Worm (Caenorhabditis elegans) whole organism, midembryonic: ENCODE results near the gene tctn-1.

Experiments used
- T22C8.4 ChIP-seq: fragments of 200-800 bp; sonication (Bioruptor generic); IDR thresholded peaks from 2 replicates; pipeline ENCODE4 v1.3.6; 2022; ENCODE audit warnings: missing genetic modification characterization, missing compliant biosample characterization
- cog-1 ChIP-seq: sonication (generic microtip); optimal IDR thresholded peaks from 2 replicates; lab custom pipeline; 2016; ENCODE audit warnings: missing genetic modification characterization, missing compliant biosample characterization
- flt-1 ChIP-seq: fragments of 200-800 bp; sonication (Bioruptor generic); IDR thresholded peaks from 2 replicates; pipeline ENCODE4 v1.3.6; 2022; ENCODE audit warnings: missing genetic modification characterization, missing compliant biosample characterization
- klf-2 ChIP-seq: fragments of 200-800 bp; sonication (Bioruptor generic); conservative IDR thresholded peaks from 2 replicates; pipeline ENCODE4 v1.3.6; 2022; ENCODE audit warnings: missing genetic modification reagents, missing genetic modification characterization, missing compliant biosample characterization
- med-1 ChIP-seq: sonication (generic microtip); optimal IDR thresholded peaks from 2 replicates; lab custom pipeline; 2017; ENCODE audit warnings: missing genetic modification characterization, mild to moderate bottlenecking, missing compliant biosample characterization, antibody characterized with exemption, missing genetic modification reagents; ENCODE audit not compliant: insufficient read depth
- ref-1 ChIP-seq: fragments of 200-800 bp; sonication (Bioruptor generic); conservative IDR thresholded peaks from 2 replicates; pipeline ENCODE4 v1.3.6; 2022; ENCODE audit warnings: missing genetic modification reagents, missing genetic modification characterization, missing compliant biosample characterization
- tab-1 ChIP-seq: fragments of 200-800 bp; sonication (Bioruptor generic); IDR thresholded peaks from 2 replicates; pipeline ENCODE4 v1.3.6; 2022; ENCODE audit warnings: missing genetic modification characterization, missing compliant biosample characterization
- ztf-23 ChIP-seq: fragments of 200-800 bp; sonication (Bioruptor generic); IDR thresholded peaks from 2 replicates; pipeline ENCODE4 v1.3.6; 2022; ENCODE audit warnings: missing genetic modification reagents, missing genetic modification characterization, missing compliant biosample characterization
- ztf-29 ChIP-seq: fragments of 200-800 bp; sonication (Bioruptor generic); IDR thresholded peaks from 2 replicates; pipeline ENCODE4 v1.3.6; 2022; ENCODE audit warnings: missing genetic modification reagents, missing genetic modification characterization, missing compliant biosample characterization

The tctn-1 gene

DNA sequence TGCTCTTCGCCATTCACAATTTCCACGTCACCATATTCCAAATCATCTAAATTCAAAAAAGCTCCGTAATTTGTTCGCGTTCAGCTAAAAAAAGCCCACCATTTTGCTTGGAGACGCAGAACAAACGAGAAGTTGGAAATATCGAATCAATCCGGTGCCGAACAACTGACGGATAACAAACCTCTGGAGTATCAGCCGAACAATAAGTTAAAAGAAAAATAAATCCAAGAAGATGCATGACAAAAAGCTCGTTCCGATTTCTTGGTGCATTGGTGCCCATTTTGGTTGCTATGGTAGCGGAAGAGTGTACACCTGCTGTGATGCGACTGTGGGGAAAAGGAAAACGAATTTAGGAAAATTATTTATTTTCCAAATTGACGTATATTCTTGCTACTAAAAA, at the start of gene tctn-1:
TSS of gene tctn-1 (minus strand) at position 280 of the 400 bp plus-strand sequence.
- TF ChIP-seq cog-1 (tag; lab: Kevin White, UChicago), result no peak
- TF ChIP-seq T22C8.4 (GFP tag; lab: Robert Waterston, UW), result no peak
- TF ChIP-seq ref-1 (GFP tag; lab: Robert Waterston, UW), result no peak
- no peak for TF ChIP-seq tab-1
- TF ChIP-seq flt-1 (GFP tag; lab: Robert Waterston, UW), result no peak
- TF ChIP-seq ztf-23 (GFP tag; lab: Robert Waterston, UW), result no peak
- no peak for TF ChIP-seq klf-2 (GFP tag; lab: Robert Waterston, UW)
- TF ChIP-seq ztf-29, result no peak
- no peak for TF ChIP-seq med-1

DNA sequence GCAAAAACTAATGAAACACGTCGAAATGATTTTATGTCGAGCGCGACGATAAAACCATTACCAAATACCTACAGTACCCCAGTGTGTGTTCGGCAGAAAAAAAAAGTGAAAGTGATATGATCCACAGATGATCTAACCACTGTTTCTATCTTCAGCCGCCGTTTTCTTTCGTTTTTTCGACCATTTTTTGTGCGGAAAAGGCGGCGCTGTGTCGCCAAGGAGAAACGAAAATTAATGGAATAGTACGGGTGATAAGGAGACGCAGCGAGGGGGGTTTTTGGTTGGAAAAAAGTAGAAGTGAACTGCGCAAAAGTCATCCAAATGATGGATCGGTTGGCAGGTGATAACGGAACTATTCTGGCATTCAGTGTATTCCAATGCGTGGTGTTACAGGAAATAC, 47.5 kb upstream of the tctn-1 start:
- no peak for TF ChIP-seq med-1
- no peak for TF ChIP-seq ztf-29
- TF ChIP-seq tab-1, result no peak
- no peak for TF ChIP-seq klf-2 (GFP tag; lab: Robert Waterston, UW)
- no peak for TF ChIP-seq ztf-23 (GFP tag; lab: Robert Waterston, UW)
- TF ChIP-seq ref-1 (GFP tag; lab: Robert Waterston, UW), result no peak
- no peak for TF ChIP-seq flt-1 (GFP tag; lab: Robert Waterston, UW)
- TF ChIP-seq T22C8.4 (GFP tag; lab: Robert Waterston, UW), result no peak
- no peak for TF ChIP-seq cog-1 (tag; lab: Kevin White, UChicago)

DNA sequence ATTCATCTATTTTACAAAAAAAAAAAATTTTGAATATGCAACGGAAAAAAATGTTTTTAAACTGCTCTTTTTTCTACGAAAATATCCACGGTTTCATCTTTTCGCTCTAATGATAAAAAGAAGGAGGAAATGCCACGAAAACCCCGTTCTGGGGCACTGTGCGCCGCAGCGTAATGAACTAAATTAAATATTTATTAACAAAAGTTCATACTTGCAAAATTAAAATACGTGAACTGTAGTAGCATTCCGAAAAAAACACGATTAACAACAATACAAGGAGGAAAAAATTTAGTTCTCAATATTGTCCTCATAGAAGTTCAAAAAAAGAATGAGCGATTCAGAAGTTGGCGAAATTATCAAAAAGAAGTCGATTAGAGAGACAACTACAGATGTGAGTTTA, 41.8 kb upstream of the tctn-1 start, which contains the start of gene R11E3.1:
TSS of gene R11E3.1 (plus strand) at position 301 of the 400 bp plus-strand sequence.
- TF ChIP-seq ztf-29 (no peak), klf-2 (GFP tag; lab: Robert Waterston, UW) (no peak), tab-1 (no peak), ztf-23 (GFP tag; lab: Robert Waterston, UW) (no peak), flt-1 (GFP tag; lab: Robert Waterston, UW) (no peak), cog-1 (tag; lab: Kevin White, UChicago) (no peak), T22C8.4 (GFP tag; lab: Robert Waterston, UW) (no peak), ref-1 (GFP tag; lab: Robert Waterston, UW) (no peak), med-1 (no peak)

DNA sequence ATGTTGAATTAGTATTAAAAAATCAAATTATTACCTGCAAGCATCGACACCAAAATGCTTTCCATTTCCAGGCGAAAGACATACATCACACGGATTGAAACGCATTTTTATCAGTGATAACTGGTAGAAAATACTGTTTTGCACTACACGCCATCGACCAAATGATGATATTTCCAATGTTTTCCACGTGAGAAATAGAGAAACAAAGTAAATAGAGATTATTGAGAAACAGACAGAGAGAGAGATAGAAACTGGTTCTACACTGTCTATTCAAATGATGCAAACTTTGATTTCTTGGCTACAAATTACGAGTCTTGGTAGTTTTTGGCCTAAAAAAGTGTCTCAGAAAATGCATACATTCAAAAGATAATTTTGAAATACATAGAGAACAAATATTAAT, 40.7 kb upstream of the tctn-1 start, which contains the start of gene nhr-104:
TSS of gene nhr-104 (minus strand) at position 361 of the 400 bp plus-strand sequence.
- TF ChIP-seq cog-1 (tag; lab: Kevin White, UChicago) (no peak), ref-1 (GFP tag; lab: Robert Waterston, UW) (no peak), flt-1 (GFP tag; lab: Robert Waterston, UW) (no peak), med-1 (no peak), ztf-23 (GFP tag; lab: Robert Waterston, UW) (no peak), T22C8.4 (GFP tag; lab: Robert Waterston, UW) (no peak), ztf-29 (no peak), klf-2 (GFP tag; lab: Robert Waterston, UW) (no peak), tab-1 (no peak)

DNA sequence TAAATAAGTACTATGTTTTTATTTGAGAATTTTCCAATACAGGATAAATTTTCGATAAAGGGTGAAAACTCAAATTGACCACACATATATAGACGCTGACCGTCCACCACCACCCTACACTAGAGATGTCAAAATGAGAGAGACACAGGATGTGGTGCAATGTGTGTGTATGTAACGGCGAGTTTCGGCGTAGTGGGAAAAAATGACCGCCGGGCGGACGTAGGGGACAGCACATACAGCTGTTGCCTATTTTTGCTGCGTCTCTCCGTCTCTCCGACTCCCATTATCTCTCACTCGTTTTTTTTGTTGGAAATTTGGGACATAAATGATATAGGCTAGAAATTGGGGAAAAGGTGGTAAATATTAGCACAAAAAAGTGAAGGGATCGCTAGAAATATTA, 33.5 kb upstream of the tctn-1 start:
- TF ChIP-seq klf-2 (GFP tag; lab: Robert Waterston, UW) (no peak), ref-1 (GFP tag; lab: Robert Waterston, UW) (no peak), T22C8.4 (GFP tag; lab: Robert Waterston, UW) (no peak), flt-1 (GFP tag; lab: Robert Waterston, UW) (no peak), cog-1 (tag; lab: Kevin White, UChicago) (no peak), ztf-23 (GFP tag; lab: Robert Waterston, UW) (no peak), med-1 (no peak), tab-1 (no peak), ztf-29 (no peak)

DNA sequence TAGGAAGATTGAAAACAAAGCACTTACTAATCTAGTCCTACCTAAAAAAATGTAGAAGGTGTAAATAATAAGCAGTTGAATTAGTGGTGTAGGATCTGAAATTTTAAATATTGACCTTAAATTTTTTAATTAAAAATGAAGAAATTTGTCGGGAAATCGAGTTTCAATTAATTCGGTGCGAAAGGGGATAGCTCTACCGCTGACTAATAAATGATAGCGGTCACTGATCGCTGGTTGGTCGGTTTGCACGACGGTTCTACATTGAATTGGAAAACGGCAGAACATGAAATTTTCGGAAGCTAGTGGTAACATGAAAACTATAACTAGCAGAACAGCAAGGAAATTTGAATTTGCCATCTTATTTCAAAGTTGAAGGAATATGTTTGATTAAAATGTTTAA, 32.5 kb upstream of the tctn-1 start, which contains the start of gene set-15:
TSS of gene set-15 (minus strand) at position 101 of the 400 bp plus-strand sequence.
- no peak for TF ChIP-seq flt-1 (GFP tag; lab: Robert Waterston, UW)
- no peak for TF ChIP-seq cog-1 (tag; lab: Kevin White, UChicago)
- no peak for TF ChIP-seq ref-1 (GFP tag; lab: Robert Waterston, UW)
- TF ChIP-seq klf-2 (GFP tag; lab: Robert Waterston, UW), result no peak
- no peak for TF ChIP-seq tab-1
- TF ChIP-seq ztf-23 (GFP tag; lab: Robert Waterston, UW), result no peak
- TF ChIP-seq T22C8.4 (GFP tag; lab: Robert Waterston, UW), result no peak
- TF ChIP-seq med-1, result no peak
- no peak for TF ChIP-seq ztf-29

DNA sequence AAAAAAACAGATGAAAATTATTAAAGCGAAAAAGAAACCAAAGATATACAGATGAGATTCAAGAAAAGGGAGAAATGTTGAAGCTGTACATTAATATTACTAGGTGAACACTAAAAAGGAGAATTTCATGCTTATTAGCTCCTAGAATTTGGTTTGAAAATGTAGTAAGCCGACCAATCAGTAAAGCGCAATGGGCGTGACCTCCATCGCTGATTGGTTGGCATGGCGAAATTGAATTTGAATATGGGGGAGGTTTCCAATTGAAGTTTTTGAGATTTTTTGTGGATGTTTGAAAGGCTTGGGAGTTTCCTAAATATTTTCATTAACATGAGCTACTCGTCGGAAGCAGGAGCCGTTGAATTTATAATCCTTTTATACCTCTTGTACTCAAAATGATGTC, 28.9 kb upstream of the tctn-1 start:
- no peak for TF ChIP-seq flt-1 (GFP tag; lab: Robert Waterston, UW)

DNA sequence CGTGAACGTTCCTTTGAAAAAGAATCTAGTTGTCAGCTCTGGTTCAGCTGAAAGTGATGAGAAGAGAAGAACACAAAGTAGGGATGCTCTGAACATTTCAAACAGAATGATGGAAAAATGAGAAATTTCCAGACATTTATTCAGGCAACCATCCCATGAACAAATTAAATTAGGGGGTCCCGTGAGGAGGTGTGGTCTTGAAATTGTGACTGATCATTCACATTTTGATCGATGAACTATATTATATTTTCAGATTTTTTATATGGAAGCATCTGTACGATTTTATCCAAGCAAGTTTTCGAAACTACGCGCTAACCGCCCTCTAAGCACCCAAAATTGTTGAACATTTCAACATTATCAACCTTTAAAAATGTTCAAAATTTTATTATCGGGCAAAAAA, 28.4 kb upstream of the tctn-1 start, which contains the start of gene R11E3.19:
TSS of gene R11E3.19 (minus strand) at position 101 of the 400 bp plus-strand sequence.
- TF ChIP-seq ref-1 (GFP tag; lab: Robert Waterston, UW) (no peak), med-1 (no peak), klf-2 (GFP tag; lab: Robert Waterston, UW) (no peak), cog-1 (tag; lab: Kevin White, UChicago) (no peak), tab-1 (no peak), flt-1 (GFP tag; lab: Robert Waterston, UW) (no peak), T22C8.4 (GFP tag; lab: Robert Waterston, UW) (no peak), ztf-23 (GFP tag; lab: Robert Waterston, UW) (no peak), ztf-29 (no peak)

DNA sequence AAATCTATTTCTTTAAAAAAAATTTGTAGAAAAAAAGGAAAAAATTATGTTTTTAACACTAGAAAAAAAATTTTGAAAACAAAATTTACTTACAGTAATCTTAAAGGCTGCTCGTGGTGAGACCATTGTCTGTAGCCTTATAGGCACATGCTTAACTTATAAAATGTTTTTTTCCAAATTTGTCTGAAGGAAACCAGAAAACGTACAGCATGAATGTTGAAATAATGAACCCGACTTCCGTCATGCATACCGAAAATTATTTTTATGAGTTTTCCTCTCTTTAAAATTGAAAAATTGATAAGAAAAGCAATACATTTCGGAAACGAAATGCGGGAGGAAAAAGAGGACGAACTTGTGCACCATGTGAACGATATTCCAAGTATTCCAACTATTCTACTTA, 24.2 kb upstream of the tctn-1 start, which contains the start of gene R11E3.2:
TSS of gene R11E3.2 (plus strand) at position 301 of the 400 bp plus-strand sequence.
- no peak for TF ChIP-seq ref-1 (GFP tag; lab: Robert Waterston, UW)
- no peak for TF ChIP-seq cog-1 (tag; lab: Kevin White, UChicago)
- no peak for TF ChIP-seq flt-1 (GFP tag; lab: Robert Waterston, UW)
- no peak for TF ChIP-seq klf-2 (GFP tag; lab: Robert Waterston, UW)
- no peak for TF ChIP-seq ztf-29
- no peak for TF ChIP-seq ztf-23 (GFP tag; lab: Robert Waterston, UW)
- no peak for TF ChIP-seq tab-1
- no peak for TF ChIP-seq med-1
- no peak for TF ChIP-seq T22C8.4 (GFP tag; lab: Robert Waterston, UW)

DNA sequence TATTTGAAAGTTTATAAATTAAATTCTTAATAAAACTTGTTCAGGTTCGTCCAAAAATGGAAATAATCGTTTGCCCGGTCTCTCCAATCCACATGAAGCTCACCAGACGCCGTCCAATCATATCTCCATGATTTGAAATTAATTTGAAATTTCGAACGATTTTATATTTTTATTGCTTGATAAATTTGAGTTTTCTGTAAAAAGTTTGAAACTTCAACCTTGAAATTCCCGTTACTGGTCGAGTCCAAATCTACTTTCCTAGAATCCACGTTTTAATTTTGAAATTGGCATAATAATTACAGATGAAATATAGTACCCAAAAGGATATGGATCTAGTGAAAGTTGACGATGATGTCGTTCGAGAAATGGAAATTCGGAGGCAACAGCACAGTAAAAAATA, 16.8 kb upstream of the tctn-1 start, which contains the start of gene npp-26:
TSS of gene npp-26 (plus strand) at position 301 of the 400 bp plus-strand sequence.
- no peak for TF ChIP-seq T22C8.4 (GFP tag; lab: Robert Waterston, UW)
- TF ChIP-seq klf-2 (GFP tag; lab: Robert Waterston, UW), result no peak
- TF ChIP-seq flt-1 (GFP tag; lab: Robert Waterston, UW), result no peak
- TF ChIP-seq ztf-23 (GFP tag; lab: Robert Waterston, UW), result no peak
- no peak for TF ChIP-seq ref-1 (GFP tag; lab: Robert Waterston, UW)
- no peak for TF ChIP-seq med-1
- TF ChIP-seq cog-1 (tag; lab: Kevin White, UChicago), result no peak
